Worm (Caenorhabditis elegans) whole organism, L4/young adult: ENCODE results near the gene arp-11.

Source experiments
- W03F9.2 ChIP-seq: fragments of 150-350 bp; optimal IDR thresholded peaks from 2 replicates; lab custom pipeline; 2014; ENCODE audit warnings: missing biosample characterization, missing genetic modification characterization
- him-1 ChIP-seq: sonication (generic microtip); optimal IDR thresholded peaks from 2 replicates; lab custom pipeline; 2016; ENCODE audit warnings: missing genotype, missing genetic modification reagents, missing genetic modification characterization, missing compliant biosample characterization

DNA sequence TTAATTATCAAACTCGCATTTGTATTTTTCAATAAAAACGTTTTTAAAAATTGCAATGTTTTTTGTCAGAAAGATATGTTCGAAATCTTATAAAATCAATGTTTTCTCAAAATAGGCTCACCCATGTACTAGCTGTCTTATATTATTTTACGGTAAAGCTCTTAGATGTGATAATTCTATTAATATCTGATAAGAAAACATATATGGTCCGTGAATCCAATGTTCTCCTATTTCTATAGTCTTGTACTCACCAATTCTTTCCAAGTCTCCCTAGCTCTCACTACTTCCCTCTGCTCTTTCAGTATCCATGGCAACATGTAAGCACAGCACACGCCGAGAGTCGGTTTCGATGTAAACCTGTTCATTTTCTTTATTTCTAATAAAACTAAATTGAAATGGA lies 31.7 kb upstream of the arp-11 start, which contains the start of gene bbs-2:
- TF ChIP-seq him-1 (tag; lab: Kevin White, UChicago) (no peak), W03F9.2 (tag; lab: Kevin White, UChicago) (no peak)
